Worm (Caenorhabditis elegans): ENCODE results near the gene T05C12.9.

- no peak for TF ChIP-seq ceh-2 (tag; optimal IDR thresholded peaks at IDR 0.05)
- TF ChIP-seq hlh-30 (tag; optimal IDR thresholded peaks at IDR 0.05; ENCODE audit: insufficient read depth), result peak; percentile 49
- TF ChIP-seq mec-3 (tag; optimal IDR thresholded peaks at IDR 0.05; ENCODE audit: borderline replicate concordance), result no peak
- no peak for TF ChIP-seq ama-1 (optimal IDR thresholded peaks at IDR 0.05)
- no peak for TF ChIP-seq odd-2 (tag; optimal IDR thresholded peaks at IDR 0.05)
- no peak for TF ChIP-seq F13H6.1 (tag; optimal IDR thresholded peaks at IDR 0.05)
- TF ChIP-seq dmd-4 (tag; optimal IDR thresholded peaks at IDR 0.05; ENCODE audit: borderline replicate concordance), result no peak
- no peak for TF ChIP-seq pha-4 (tag; optimal IDR thresholded peaks at IDR 0.05)
- no peak for TF ChIP-seq C38D4.7 (GFP tag; optimal IDR thresholded peaks at IDR 0.05)
- no peak for TF ChIP-seq dve-1 (tag; optimal IDR thresholded peaks at IDR 0.05)
- no peak for TF ChIP-seq tbx-2 (tag; optimal IDR thresholded peaks at IDR 0.05)
- no peak for TF ChIP-seq ttx-3 (tag; optimal IDR thresholded peaks at IDR 0.05)
- no peak for TF ChIP-seq sox-4 (tag; optimal IDR thresholded peaks at IDR 0.05)
- TF ChIP-seq nfya-1 (tag; optimal IDR thresholded peaks at IDR 0.05), result peak; percentile 32
Observed at ce11 chrII:8222309-8223065, 29.5 kb upstream of the T05C12.9 start, which contains the start of gene dab-1.
